Worm (Caenorhabditis elegans): Measurements from ENCODE around the gene srv-8.
"Not testable (repeated sequence)": the region's sequence is repeated elsewhere in the genome, so short reads cannot be mapped to it uniquely, and the experiment has no call there.

srv-8 gene

ce11 chrV:13462974-13463373 is 42.4 kb upstream of the srv-8 start, which contains the start of gene frm-10 (continued):
- TF ChIP-seq unc-55 (GFP tag; optimal IDR thresholded peaks at IDR 0.05) (peak; percentile 80), crh-2 (tag; optimal IDR thresholded peaks at IDR 0.05) (peak; percentile 81), ceh-16 (tag; optimal IDR thresholded peaks at IDR 0.05) (no peak)

ce11 chrV:13459323-13459722 is 38.8 kb upstream of the srv-8 start, which contains the start of gene bath-39:
Gene bath-39 (plus strand): TSS chrV:13459459.
- TF ChIP-seq nhr-12 (tag; optimal IDR thresholded peaks at IDR 0.05) (no peak), egl-27 (tag; optimal IDR thresholded peaks at IDR 0.05) (no peak), nhr-129 (tag; optimal IDR thresholded peaks at IDR 0.05) (peak; percentile 50), unc-55 (GFP tag; optimal IDR thresholded peaks at IDR 0.05) (peak; percentile 37), gmeb-1 (tag; optimal IDR thresholded peaks at IDR 0.05) (no peak), C34F6.9 (tag; optimal IDR thresholded peaks at IDR 0.05) (peak; percentile 52), lsy-2 (tag; optimal IDR thresholded peaks at IDR 0.05) (peak in 1 of 2 experiments; percentile 33)

ce11 chrV:13457858-13458257 is 37.3 kb upstream of the srv-8 start, which contains the start of gene F25H9.2:
Gene F25H9.2 (plus strand): TSS chrV:13458083.
- peak; percentile 0 for TF ChIP-seq mab-5 (tag; optimal IDR thresholded peaks at IDR 0.05)
- TF ChIP-seq C34F6.9 (tag; optimal IDR thresholded peaks at IDR 0.05), result peak; percentile 43
- no peak for TF ChIP-seq elt-1 (tag; optimal IDR thresholded peaks at IDR 0.05)
- TF ChIP-seq sem-4 (tag; optimal IDR thresholded peaks at IDR 0.05), result no peak

ce11 chrV:13455448-13455847 is 34.9 kb upstream of the srv-8 start, which contains the start of gene lurp-3:
Gene lurp-3 (plus strand): TSS chrV:13455748.
- TF ChIP-seq ceh-16 (tag; optimal IDR thresholded peaks at IDR 0.05), result no peak

ce11 chrV:13453334-13453733 is 32.8 kb upstream of the srv-8 start, which contains the start of gene lurp-2:
Gene lurp-2 (plus strand): TSS chrV:13453634.
- TF ChIP-seq skn-1 (tag; optimal IDR thresholded peaks at IDR 0.05) (no peak), sma-9 (GFP tag; optimal IDR thresholded peaks at IDR 0.05) (no peak), sma-9 (tag; optimal IDR thresholded peaks at IDR 0.05) (no peak), lin-39 (tag; optimal IDR thresholded peaks at IDR 0.05) (no peak), nhr-21 (tag; optimal IDR thresholded peaks at IDR 0.05) (no peak), fos-1 (tag; optimal IDR thresholded peaks at IDR 0.05) (no peak), nhr-77 (tag; optimal IDR thresholded peaks at IDR 0.05) (no peak), lsy-2 (tag; optimal IDR thresholded peaks at IDR 0.05) (no peak), nhr-10 (tag; optimal IDR thresholded peaks at IDR 0.05) (no peak), crh-2 (tag; optimal IDR thresholded peaks at IDR 0.05) (no peak), lin-11 (tag; optimal IDR thresholded peaks at IDR 0.05) (no peak), sma-3 (GFP tag; optimal IDR thresholded peaks at IDR 0.05) (no peak), ama-1 (optimal IDR thresholded peaks at IDR 0.05) (no peak), peb-1 (tag; optimal IDR thresholded peaks at IDR 0.05) (no peak)

- peak; percentile 56 for TF ChIP-seq crh-2 (tag; optimal IDR thresholded peaks at IDR 0.05)
- TF ChIP-seq fos-1 (tag; optimal IDR thresholded peaks at IDR 0.05), result peak; percentile 53
- TF ChIP-seq ztf-1 (GFP tag; conservative IDR thresholded peaks at IDR 0.05), result no peak
- TF ChIP-seq mab-5 (tag; optimal IDR thresholded peaks at IDR 0.05), result peak; percentile 28
- no peak for TF ChIP-seq lin-11 (tag; optimal IDR thresholded peaks at IDR 0.05)
- no peak for TF ChIP-seq gmeb-1 (tag; optimal IDR thresholded peaks at IDR 0.05)
- TF ChIP-seq nhr-25 (tag; optimal IDR thresholded peaks at IDR 0.05), result peak; percentile 31
- peak; percentile 23 for TF ChIP-seq C34F6.9 (tag; optimal IDR thresholded peaks at IDR 0.05)
Observed at ce11 chrV:13445229-13445949, 24.8 kb upstream of the srv-8 start, which contains the start of gene Y2H9A.4. Gene Y2H9A.4 (plus strand): TSS chrV:13445899.

- not testable (repeated sequence) for TF ChIP-seq fos-1 (tag; optimal IDR thresholded peaks at IDR 0.05); nhr-12 (tag; optimal IDR thresholded peaks at IDR 0.05); sma-9 (GFP tag; optimal IDR thresholded peaks at IDR 0.05); sma-9 (tag; optimal IDR thresholded peaks at IDR 0.05)
Observed at ce11 chrV:13443535-13443934, 23.0 kb upstream of the srv-8 start, which contains the start of gene Y2H9A.6. Gene Y2H9A.6 (plus strand): TSS chrV:13443835.

ce11 chrV:13442819-13443218 is 22.3 kb upstream of the srv-8 start:
- no peak for TF ChIP-seq nhr-129 (tag; optimal IDR thresholded peaks at IDR 0.05)
- no peak for TF ChIP-seq crh-2 (tag; optimal IDR thresholded peaks at IDR 0.05)
- no peak for TF ChIP-seq sma-9 (GFP tag; optimal IDR thresholded peaks at IDR 0.05)
- no peak for TF ChIP-seq sma-9 (tag; optimal IDR thresholded peaks at IDR 0.05)
- TF ChIP-seq nhr-21 (tag; optimal IDR thresholded peaks at IDR 0.05), result no peak
- TF ChIP-seq skn-1 (tag; optimal IDR thresholded peaks at IDR 0.05), result no peak
- no peak for TF ChIP-seq unc-55 (GFP tag; optimal IDR thresholded peaks at IDR 0.05)
- TF ChIP-seq nhr-237 (tag; optimal IDR thresholded peaks at IDR 0.05), result no peak
- no peak for TF ChIP-seq peb-1 (tag; optimal IDR thresholded peaks at IDR 0.05)
- TF ChIP-seq ztf-4 (tag; optimal IDR thresholded peaks at IDR 0.05), result no peak
- no peak for TF ChIP-seq egl-27 (tag; optimal IDR thresholded peaks at IDR 0.05)
- TF ChIP-seq nhr-23 (tag; optimal IDR thresholded peaks at IDR 0.05), result no peak
- TF ChIP-seq lsy-2 (tag; optimal IDR thresholded peaks at IDR 0.05), result no peak
- no peak for TF ChIP-seq R02D3.7 (tag; optimal IDR thresholded peaks at IDR 0.05)
- no peak for TF ChIP-seq ceh-82 (tag; optimal IDR thresholded peaks at IDR 0.05)
- TF ChIP-seq ztf-11 (tag; optimal IDR thresholded peaks at IDR 0.05), result no peak
- TF ChIP-seq nhr-25 (tag; optimal IDR thresholded peaks at IDR 0.05), result no peak
- no peak for TF ChIP-seq gmeb-1 (tag; optimal IDR thresholded peaks at IDR 0.05)
- no peak for TF ChIP-seq ama-1 (optimal IDR thresholded peaks at IDR 0.05)
- TF ChIP-seq nhr-12 (tag; optimal IDR thresholded peaks at IDR 0.05), result no peak
- TF ChIP-seq Y55F3AM.14 (GFP tag; optimal IDR thresholded peaks at IDR 0.05), result no peak
